Fruit fly (Drosophila melanogaster) whole organism, embryonic: Measurements from ENCODE around the gene Rpp14a.
A peak's percentile ranks its signal among the peaks of the same experiment; 100 is the strongest.

Experiments
- BEAF-32 ChIP-seq: fragments of 200-800 bp; sonication (Bioruptor generic); optimal IDR thresholded peaks from 3 replicates; lab custom pipeline; 2017; ENCODE audit warnings: missing biosample characterization, missing genetic modification characterization, mild to moderate bottlenecking, moderate library complexity, missing genetic modification reagents
- CG11398 ChIP-seq: fragments of 200-800 bp; sonication (Bioruptor generic); optimal IDR thresholded peaks from 2 replicates; lab custom pipeline; 2016; ENCODE audit warnings: missing biosample characterization, missing genetic modification characterization
- CG12236 ChIP-seq: fragments of 200-800 bp; sonication (Bioruptor generic); optimal IDR thresholded peaks from 2 replicates; lab custom pipeline; 2016; ENCODE audit warnings: missing biosample characterization, missing genetic modification characterization
- CG12391 ChIP-seq: fragments of 200-800 bp; sonication (Bioruptor generic); optimal IDR thresholded peaks from 3 replicates; lab custom pipeline; 2018; ENCODE audit warnings: missing biosample characterization, mild to moderate bottlenecking, missing genetic modification characterization, moderate library complexity
- CG13123 ChIP-seq: fragments of 200-800 bp; sonication (Bioruptor generic); optimal IDR thresholded peaks from 2 replicates; lab custom pipeline; 2016; ENCODE audit warnings: missing biosample characterization, missing genetic modification characterization
- CG13775 ChIP-seq: fragments of 200-800 bp; sonication (Bioruptor generic); optimal IDR thresholded peaks from 3 replicates; lab custom pipeline; 2017; ENCODE audit warnings: missing biosample characterization, mild to moderate bottlenecking, missing genetic modification characterization
- CG14860 ChIP-seq: fragments of 200-800 bp; sonication (Bioruptor generic); IDR thresholded peaks from 3 replicates; pipeline ENCODE4 v1.3.6; 2022; ENCODE audit warnings: missing biosample characterization, missing genetic modification characterization; ENCODE audit not compliant: partially characterized antibody
- CG15011 ChIP-seq: fragments of 200-800 bp; sonication (Bioruptor generic); optimal IDR thresholded peaks from 3 replicates; lab custom pipeline; 2018; ENCODE audit warnings: missing biosample characterization, mild to moderate bottlenecking, missing genetic modification characterization
- CG16863 ChIP-seq: fragments of 200-800 bp; sonication (Bioruptor generic); optimal IDR thresholded peaks from 3 replicates; lab custom pipeline; 2016; ENCODE audit warnings: missing biosample characterization, missing genetic modification characterization
- CG2129 ChIP-seq: fragments of 200-800 bp; sonication (Bioruptor generic); IDR thresholded peaks from 2 replicates; pipeline ENCODE4 v1.3.6; 2022; ENCODE audit warnings: missing biosample characterization, missing genetic modification characterization; ENCODE audit not compliant: partially characterized antibody
- CG3065 ChIP-seq: fragments of 200-800 bp; sonication (Bioruptor generic); optimal IDR thresholded peaks from 2 replicates; lab custom pipeline; 2016; ENCODE audit warnings: missing biosample characterization, missing genetic modification characterization
- CG3726 ChIP-seq: fragments of 200-800 bp; sonication (Bioruptor generic); IDR thresholded peaks from 3 replicates; pipeline ENCODE4, ENCODE4 v1.3.6; 2022; ENCODE audit warnings: missing biosample characterization, missing genetic modification characterization
- CG3995 ChIP-seq: fragments of 200-800 bp; sonication (Bioruptor generic); optimal IDR thresholded peaks from 3 replicates; lab custom pipeline; 2016; ENCODE audit warnings: missing biosample characterization, missing genetic modification characterization
- CG42726 ChIP-seq: fragments of 200-800 bp; sonication (Bioruptor generic); IDR thresholded peaks from 2 replicates; pipeline ENCODE4 v1.3.6; 2022; ENCODE audit warnings: missing biosample characterization, missing genetic modification characterization; ENCODE audit not compliant: partially characterized antibody
- CG4730 ChIP-seq: fragments of 200-800 bp; sonication (Bioruptor generic); IDR thresholded peaks from 2 replicates; pipeline ENCODE4 v1.3.6; 2022; ENCODE audit warnings: missing biosample characterization, missing genetic modification characterization
- CG6683 ChIP-seq: fragments of 200-800 bp; sonication (Bioruptor generic); optimal IDR thresholded peaks from 2 replicates; lab custom pipeline; 2017; ENCODE audit warnings: missing biosample characterization, mild to moderate bottlenecking, missing genetic modification characterization, missing genetic modification reagents
- CG8944 ChIP-seq: fragments of 200-800 bp; sonication (Bioruptor generic); optimal IDR thresholded peaks from 3 replicates; lab custom pipeline; 2016; ENCODE audit warnings: missing biosample characterization, missing genetic modification characterization
- CG9215 ChIP-seq: fragments of 200-800 bp; sonication (Bioruptor generic); IDR thresholded peaks from 2 replicates; pipeline ENCODE4 v1.3.6; 2022; ENCODE audit warnings: missing biosample characterization, missing genetic modification characterization
- CG9437 ChIP-seq: fragments of 200-800 bp; sonication (Bioruptor generic); optimal IDR thresholded peaks from 2 replicates; lab custom pipeline; 2018; ENCODE audit warnings: missing biosample characterization, mild to moderate bottlenecking, missing genetic modification characterization
- D ChIP-seq, 2 experiments: fragments of 200-800 bp in 1 of 2; fragments of >200 bp in 1 of 2; sonication (Bioruptor generic) in 1 of 2; optimal IDR thresholded peaks; 2 replicates in 1 of 2; 3 replicates in 1 of 2; lab custom pipeline; 2017; ENCODE audit warnings: mild to moderate bottlenecking in 1 of 2, missing biosample characterization in 1 of 2, missing genetic modification characterization in 1 of 2, missing genetic modification reagents in 1 of 2
- Dek ChIP-seq: fragments of 200-800 bp; sonication (Bioruptor generic); optimal IDR thresholded peaks from 3 replicates; lab custom pipeline; 2019; ENCODE audit warnings: missing biosample characterization, mild to moderate bottlenecking, missing genetic modification characterization, moderate library complexity
- Gug ChIP-seq: fragments of 200-800 bp; sonication (Bioruptor generic); IDR thresholded peaks from 4 replicates; pipeline ENCODE4 v1.3.6; 2022; ENCODE audit warnings: missing biosample characterization, missing genetic modification characterization
- Hmr ChIP-seq: fragments of 200-800 bp; sonication (Bioruptor generic); optimal IDR thresholded peaks from 3 replicates; lab custom pipeline; 2017; ENCODE audit warnings: mild to moderate bottlenecking, missing biosample characterization, missing genetic modification reagents, missing genetic modification characterization
- Hr3 ChIP-seq: fragments of 200-800 bp; sonication (Bioruptor generic); optimal IDR thresholded peaks from 3 replicates; lab custom pipeline; 2016; ENCODE audit warnings: missing biosample characterization, missing genetic modification characterization
- Meics ChIP-seq: fragments of 200-800 bp; sonication (Bioruptor generic); optimal IDR thresholded peaks from 2 replicates; lab custom pipeline; 2017; ENCODE audit warnings: missing biosample characterization, mild to moderate bottlenecking, missing genetic modification characterization
- Opbp ChIP-seq: fragments of 200-800 bp; sonication (Bioruptor generic); IDR thresholded peaks from 3 replicates; pipeline ENCODE4 v1.3.6; 2022; ENCODE audit warnings: missing biosample characterization, missing genetic modification characterization; ENCODE audit not compliant: partially characterized antibody
- Optix ChIP-seq: fragments of 200-800 bp; sonication (Bioruptor generic); IDR thresholded peaks from 3 replicates; pipeline ENCODE4 v1.3.6; 2022; ENCODE audit warnings: missing biosample characterization, missing genetic modification characterization
- Ptx1 ChIP-seq: fragments of 200-800 bp; sonication (Bioruptor generic); IDR thresholded peaks from 2 replicates; pipeline ENCODE4 v1.3.6; 2022; ENCODE audit warnings: missing biosample characterization, missing genetic modification characterization
- Spps ChIP-seq: fragments of 200-800 bp; sonication (Bioruptor generic); optimal IDR thresholded peaks from 2 replicates; lab custom pipeline; 2018; ENCODE audit warnings: missing biosample characterization, mild to moderate bottlenecking, missing genetic modification characterization
- Stat92E ChIP-seq, 3 experiments: fragments of >200 bp in 2 of 3; fragments of 200-800 bp in 1 of 3; sonication (Bioruptor generic) in 1 of 3; optimal IDR thresholded peaks; 2 replicates each; lab custom pipeline; 2017 to 2019; ENCODE audit warnings: missing biosample characterization in 3 of 3, missing genetic modification characterization in 3 of 3, mild to moderate bottlenecking in 1 of 3, moderate library complexity in 1 of 3
- Taf1 ChIP-seq: fragments of 200-800 bp; sonication (Bioruptor generic); IDR thresholded peaks from 2 replicates; pipeline ENCODE4 v1.3.6; 2022; ENCODE audit warnings: missing biosample characterization, missing genetic modification characterization
- cad ChIP-seq: fragments of >200 bp; optimal IDR thresholded peaks from 2 replicates; lab custom pipeline; 2017; ENCODE audit warnings: missing biosample characterization, missing genetic modification characterization
- danr ChIP-seq: fragments of 200-800 bp; sonication (Bioruptor generic); IDR thresholded peaks from 2 replicates; pipeline ENCODE4 v1.3.6; 2022; ENCODE audit warnings: missing biosample characterization, missing genetic modification characterization
- dimm ChIP-seq: fragments of 200-800 bp; sonication (Bioruptor generic); IDR thresholded peaks from 2 replicates; pipeline ENCODE4 v1.3.6; 2022; ENCODE audit warnings: missing biosample characterization, missing genetic modification characterization
- gem ChIP-seq: fragments of 200-800 bp; sonication (Bioruptor generic); optimal IDR thresholded peaks from 2 replicates; lab custom pipeline; 2019; ENCODE audit warnings: missing biosample characterization, mild to moderate bottlenecking, missing genetic modification characterization, moderate library complexity
- grau ChIP-seq: fragments of 200-800 bp; optimal IDR thresholded peaks from 3 replicates; lab custom pipeline; 2019; ENCODE audit warnings: missing biosample characterization, mild to moderate bottlenecking, missing genetic modification characterization, moderate library complexity
- jing ChIP-seq: fragments of 200-800 bp; sonication (Bioruptor generic); optimal IDR thresholded peaks from 2 replicates; lab custom pipeline; 2018; ENCODE audit warnings: missing biosample characterization, mild to moderate bottlenecking, missing genetic modification characterization
- lmd ChIP-seq: fragments of 200-800 bp; sonication (Bioruptor generic); IDR thresholded peaks from 2 replicates; pipeline ENCODE4 v1.3.6; 2022; ENCODE audit warnings: missing biosample characterization, missing genetic modification characterization
- nerfin-1 ChIP-seq: fragments of 200-800 bp; sonication (Bioruptor generic); optimal IDR thresholded peaks from 3 replicates; lab custom pipeline; 2019; ENCODE audit warnings: missing biosample characterization, mild to moderate bottlenecking, missing genetic modification characterization, moderate library complexity
- otp ChIP-seq: fragments of 200-800 bp; sonication (Bioruptor generic); IDR thresholded peaks from 3 replicates; pipeline ENCODE4, ENCODE4 v1.3.6; 2022; ENCODE audit warnings: missing biosample characterization, missing genetic modification characterization
- phol ChIP-seq: fragments of 200-800 bp; sonication (Bioruptor generic); optimal IDR thresholded peaks from 3 replicates; lab custom pipeline; 2018; ENCODE audit warnings: missing biosample characterization, mild to moderate bottlenecking, missing genetic modification characterization, moderate library complexity
- prd ChIP-seq, 3 experiments: fragments of >200 bp in 2 of 3; fragments of 200-800 bp in 1 of 3; sonication (Bioruptor generic) in 1 of 3; optimal IDR thresholded peaks in 2 of 3; IDR thresholded peaks in 1 of 3; 2 replicates in 2 of 3; 3 replicates in 1 of 3; pipeline versions ENCODE4 v1.3.6 to Lab custom; 2017 to 2022; ENCODE audit warnings: missing biosample characterization in 1 of 3, missing genetic modification characterization in 1 of 3
- rib ChIP-seq: fragments of 200-800 bp; sonication (Bioruptor generic); IDR thresholded peaks from 2 replicates; pipeline ENCODE4 v1.3.6; 2022; ENCODE audit warnings: missing biosample characterization, missing genetic modification characterization
- sens-2 ChIP-seq: fragments of 200-800 bp; sonication (Bioruptor generic); IDR thresholded peaks from 2 replicates; pipeline ENCODE4 v1.3.6; 2022; ENCODE audit warnings: missing biosample characterization, missing genetic modification characterization
- sqz ChIP-seq: fragments of 200-800 bp; sonication (Bioruptor generic); optimal IDR thresholded peaks from 3 replicates; lab custom pipeline; 2018; ENCODE audit warnings: missing biosample characterization, mild to moderate bottlenecking, missing genetic modification characterization
- tap ChIP-seq: fragments of 200-800 bp; optimal IDR thresholded peaks from 3 replicates; lab custom pipeline; 2019; ENCODE audit warnings: missing biosample characterization, mild to moderate bottlenecking, missing genetic modification characterization, moderate library complexity
- toy ChIP-seq: fragments of 200-800 bp; sonication (Bioruptor generic); IDR thresholded peaks from 2 replicates; pipeline ENCODE4 v1.3.6; 2022; ENCODE audit warnings: missing biosample characterization, missing genetic modification characterization
- unc-4 ChIP-seq: fragments of 200-800 bp; sonication (Bioruptor generic); IDR thresholded peaks from 2 replicates; pipeline ENCODE4 v1.3.6; 2022; ENCODE audit warnings: missing biosample characterization, missing genetic modification characterization; ENCODE audit not compliant: partially characterized antibody
- zf30C ChIP-seq: fragments of 200-800 bp; sonication (Bioruptor generic); optimal IDR thresholded peaks from 3 replicates; lab custom pipeline; 2018; ENCODE audit warnings: missing biosample characterization, mild to moderate bottlenecking, missing genetic modification characterization

Gene Rpp14a

dm6 chr3R:30014977-30015514 lies 41.6 kb upstream of the Rpp14a start, which contains the start of gene CG7920 (continued):
- no peak for TF ChIP-seq CG11398 (GFP tag; lab: Kevin White, UChicago)
- no peak for TF ChIP-seq Optix
- no peak for TF ChIP-seq danr (GFP tag; lab: Robert Waterston, UW)
- TF ChIP-seq zf30C (GFP tag; lab: Kevin White, UChicago) = no peak
- no peak for TF ChIP-seq CG13775 (GFP tag; lab: Kevin White, UChicago)
- no peak for TF ChIP-seq Taf1 (GFP tag; lab: Robert Waterston, UW)
- peak; percentile 34 for TF ChIP-seq grau (tag; lab: Kevin White, UChicago)
- no peak for TF ChIP-seq otp
- no peak for TF ChIP-seq CG12236 (GFP tag; lab: Kevin White, UChicago)
- no peak; the same call in 1 of the 2 replicates for TF ChIP-seq dimm (GFP tag; lab: Robert Waterston, UW)
- peak; percentile 75 for TF ChIP-seq Opbp (GFP tag; lab: Robert Waterston, UW)
- peak; percentile 56 for TF ChIP-seq phol (tag; lab: Kevin White, UChicago)
- TF ChIP-seq Gug = no peak
- TF ChIP-seq Stat92E (GFP tag; optimal IDR thresholded peaks at IDR 0.05; lab: Kevin White, UChicago) = peak in 1 of 3 experiments; percentile 9
- TF ChIP-seq Dek = peak; percentile 22
- TF ChIP-seq nerfin-1 (tag; lab: Kevin White, UChicago) = peak; percentile 2
- TF ChIP-seq Ptx1 (GFP tag; lab: Robert Waterston, UW) = 0 out of 2 replicates have a peak, but pooled peaks have one; percentile 8
- TF ChIP-seq Hr3 (GFP tag; lab: Kevin White, UChicago) = no peak
- no peak for TF ChIP-seq CG4730 (GFP tag; lab: Robert Waterston, UW)
- no peak for TF ChIP-seq gem (tag; lab: Kevin White, UChicago)
- TF ChIP-seq CG9215 (GFP tag; lab: Robert Waterston, UW) = no peak
- no peak for TF ChIP-seq sqz (GFP tag; lab: Kevin White, UChicago)
- peak; percentile 53; the same call in 2 of the 3 replicates for TF ChIP-seq CG14860 (GFP tag; lab: Robert Waterston, UW)
- peak; percentile 46; the same call in 1 of the 2 replicates for TF ChIP-seq CG42726 (GFP tag; lab: Robert Waterston, UW)
- TF ChIP-seq prd (optimal IDR thresholded peaks at IDR 0.05; lab: Kevin White, UChicago) = no peak
- TF ChIP-seq prd (GFP tag; IDR thresholded peaks at IDR 0.05; lab: Robert Waterston, UW) = no peak
- TF ChIP-seq sens-2 (GFP tag; lab: Robert Waterston, UW) = no peak
- no peak for TF ChIP-seq CG3065 (GFP tag; lab: Kevin White, UChicago)
- TF ChIP-seq jing (GFP tag; lab: Kevin White, UChicago) = no peak
- no peak for TF ChIP-seq CG3995 (GFP tag; lab: Kevin White, UChicago)
- TF ChIP-seq rib (GFP tag; lab: Robert Waterston, UW) = peak; percentile 64; the same call in 1 of the 2 replicates
- TF ChIP-seq CG8944 (GFP tag; lab: Kevin White, UChicago) = no peak
- TF ChIP-seq D (optimal IDR thresholded peaks at IDR 0.05; lab: Kevin White, UChicago) = no peak
- TF ChIP-seq D (GFP tag; optimal IDR thresholded peaks at IDR 0.05; lab: Kevin White, UChicago) = no peak
- TF ChIP-seq BEAF-32 (GFP tag; lab: Kevin White, UChicago) = peak; percentile 87
- no peak for TF ChIP-seq lmd
- TF ChIP-seq unc-4 (GFP tag; lab: Robert Waterston, UW) = peak; percentile 83
- no peak for TF ChIP-seq CG9437 (GFP tag; lab: Kevin White, UChicago)
- 0 out of 3 replicates have a peak, but pooled peaks have one; percentile 6 for TF ChIP-seq CG3726 (GFP tag; lab: Robert Waterston, UW)
- peak; percentile 11 for TF ChIP-seq tap (tag; lab: Kevin White, UChicago)
- no peak for TF ChIP-seq CG13123 (GFP tag; lab: Kevin White, UChicago)
- no peak for TF ChIP-seq toy (GFP tag; lab: Robert Waterston, UW)
- no peak for TF ChIP-seq cad (GFP tag; lab: Kevin White, UChicago)
- TF ChIP-seq CG15011 (GFP tag; lab: Kevin White, UChicago) = no peak
- TF ChIP-seq CG6683 = no peak
- peak; percentile 14 for TF ChIP-seq Meics
- TF ChIP-seq CG16863 = no peak
- peak; percentile 40 for TF ChIP-seq CG2129
- peak; percentile 69 for TF ChIP-seq Hmr (GFP tag; lab: Kevin White, UChicago)
- no peak for TF ChIP-seq CG12391 (tag; lab: Kevin White, UChicago)
- TF ChIP-seq Spps = no peak
